Worm (Caenorhabditis elegans): ENCODE data around the gene Y116A8C.470.

Gene Y116A8C.470

ce11 chrIV:16946746-16947145 lies 27.6 kb upstream of the Y116A8C.470 start, which contains the start of the genes Y116A8C.9 and arf-6 (continued):
- TF ChIP-seq vab-15 (tag; optimal IDR thresholded peaks at IDR 0.05) (no peak), aly-2 (tag; optimal IDR thresholded peaks at IDR 0.05) (no peak), fkh-4 (tag; optimal IDR thresholded peaks at IDR 0.05; ENCODE audit: borderline replicate concordance) (no peak), xbp-1 (tag; optimal IDR thresholded peaks at IDR 0.05) (peak; percentile 68), C04F5.9 (tag; optimal IDR thresholded peaks at IDR 0.05) (no peak), nhr-11 (tag; optimal IDR thresholded peaks at IDR 0.05) (no peak), alr-1 (tag; optimal IDR thresholded peaks at IDR 0.05; ENCODE audit: borderline replicate concordance) (no peak), nhr-84 (tag; optimal IDR thresholded peaks at IDR 0.05) (no peak), lin-13 (GFP tag; optimal IDR thresholded peaks at IDR 0.05) (peak; percentile 62), zag-1 (tag; optimal IDR thresholded peaks at IDR 0.05) (no peak), lin-14 (GFP tag; optimal IDR thresholded peaks at IDR 0.05) (no peak), elt-2 (tag; optimal IDR thresholded peaks at IDR 0.05) (peak; percentile 25), mef-2 (tag; optimal IDR thresholded peaks at IDR 0.05) (no peak), sox-4 (tag; optimal IDR thresholded peaks at IDR 0.05) (peak; percentile 68), dsc-1 (tag; optimal IDR thresholded peaks at IDR 0.05) (peak; percentile 76), efl-3 (GFP tag; optimal IDR thresholded peaks at IDR 0.05) (no peak), jun-1 (tag; optimal IDR thresholded peaks at IDR 0.05) (no peak), nhr-19 (GFP tag; conservative IDR thresholded peaks at IDR 0.05) (peak; percentile 70), nhr-71 (tag; optimal IDR thresholded peaks at IDR 0.05) (peak; percentile 75), ceh-90 (tag; optimal IDR thresholded peaks at IDR 0.05) (no peak), grh-1 (GFP tag; IDR thresholded peaks at IDR 0.05) (peak; percentile 31; the same call in 1 of the 2 replicates), ztf-4 (tag; optimal IDR thresholded peaks at IDR 0.05) (peak; percentile 47), nhr-90 (tag; optimal IDR thresholded peaks at IDR 0.05; ENCODE audit: poor library complexity) (peak; percentile 75), skn-1 (tag; optimal IDR thresholded peaks at IDR 0.05) (peak; percentile 73), egl-27 (tag; optimal IDR thresholded peaks at IDR 0.05) (no peak), tlp-1 (tag; optimal IDR thresholded peaks at IDR 0.05) (no peak), lsy-2 (tag; optimal IDR thresholded peaks at IDR 0.05) (peak; percentile 57 to 67), fkh-10 (GFP tag; optimal IDR thresholded peaks at IDR 0.05) (peak; percentile 3), ceh-88 (GFP tag; IDR thresholded peaks at IDR 0.05) (no peak), Y116A8C.19 (tag; optimal IDR thresholded peaks at IDR 0.05; ENCODE audit: borderline replicate concordance) (no peak), hpl-2 (GFP tag; optimal IDR thresholded peaks at IDR 0.05) (no peak), nhr-12 (tag; optimal IDR thresholded peaks at IDR 0.05) (no peak), ces-1 (GFP tag; optimal IDR thresholded peaks at IDR 0.05) (no peak), fos-1 (tag; optimal IDR thresholded peaks at IDR 0.05) (peak; percentile 9), elt-3 (tag; optimal IDR thresholded peaks at IDR 0.05) (peak in 1 of 6 experiments; percentile 36), lin-39 (tag; optimal IDR thresholded peaks at IDR 0.05) (peak; percentile 54), nhr-20 (tag; optimal IDR thresholded peaks at IDR 0.05) (peak; percentile 63), tbx-2 (tag; optimal IDR thresholded peaks at IDR 0.05) (peak; percentile 73), pag-3 (tag; optimal IDR thresholded peaks at IDR 0.05; ENCODE audit: borderline replicate concordance, insufficient read depth) (no peak), dpl-1 (GFP tag; optimal IDR thresholded peaks at IDR 0.05) (peak; percentile 12 to 61 (median 44)), nhr-76 (tag; optimal IDR thresholded peaks at IDR 0.05) (no peak), fkh-8 (tag; optimal IDR thresholded peaks at IDR 0.05) (peak; percentile 10), swsn-7 (tag; optimal IDR thresholded peaks at IDR 0.05) (peak; percentile 72), isw-1 (GFP tag; IDR thresholded peaks at IDR 0.05) (peak; percentile 43), zip-4 (GFP tag; optimal IDR thresholded peaks at IDR 0.05) (no peak), unc-62 (GFP tag; optimal IDR thresholded peaks at IDR 0.05) (no peak), mdl-1 (tag; optimal IDR thresholded peaks at IDR 0.05) (no peak), nhr-47 (tag; optimal IDR thresholded peaks at IDR 0.05) (peak; percentile 74), snpc-4 (tag; optimal IDR thresholded peaks at IDR 0.05) (peak; percentile 71), ama-1 (optimal IDR thresholded peaks at IDR 0.05) (no peak), unc-130 (tag; optimal IDR thresholded peaks at IDR 0.05) (peak; percentile 71), lin-15B (tag; optimal IDR thresholded peaks at IDR 0.05) (no peak), pqm-1 (tag; optimal IDR thresholded peaks at IDR 0.05) (no peak), unc-98 (GFP tag; IDR thresholded peaks at IDR 0.05) (no peak)

All from whole organism, L1 larva.